Fruit fly (Drosophila melanogaster): ENCODE data around the gene CG7730.
A peak's percentile ranks its signal among the peaks of the same experiment; 100 is the strongest.

The CG7730 gene

DNA sequence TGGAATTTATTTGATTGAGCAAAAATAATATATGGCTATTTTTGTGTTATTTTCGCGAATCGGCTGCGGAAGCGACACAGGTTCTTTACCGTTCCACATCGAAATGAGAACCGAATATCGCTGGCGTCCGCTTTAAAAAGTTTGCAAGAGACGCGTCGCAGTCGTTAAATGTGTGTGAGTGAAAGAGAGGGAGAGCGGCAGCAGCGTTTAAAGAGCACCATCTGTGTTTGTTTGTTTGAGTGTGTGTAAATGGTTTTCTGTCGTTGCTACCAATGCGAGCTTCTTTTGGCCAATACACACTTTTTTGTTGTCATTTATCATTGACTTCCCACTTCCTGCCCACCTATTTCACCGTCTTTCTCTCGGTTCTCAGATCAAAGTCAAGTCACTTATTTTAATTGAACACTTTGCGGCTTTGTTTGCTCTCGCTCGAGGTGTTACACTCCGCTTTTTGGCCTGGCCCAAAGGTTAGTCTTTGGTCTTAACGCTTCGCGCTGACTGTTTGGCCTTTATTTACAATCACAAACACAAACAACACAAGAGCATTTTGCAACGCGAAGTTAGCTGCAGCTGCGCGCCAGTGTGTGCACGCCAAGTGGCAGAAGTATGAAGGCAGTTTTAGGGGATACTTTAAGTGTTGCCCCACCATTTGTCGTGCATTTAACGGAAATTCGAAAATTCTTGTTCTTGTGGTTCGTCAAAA lies 15.1 kb upstream of the CG7730 start, which contains the start of gene CG3764 (continued):
- peak; percentile 35 for TF ChIP-seq unc-4 (GFP tag; IDR thresholded peaks at IDR 0.05; ENCODE audit: partially characterized antibody)
- peak; percentile 28 for TF ChIP-seq CG6654 (GFP tag; optimal IDR thresholded peaks at IDR 0.05)
- TF ChIP-seq Nf-YB (GFP tag; optimal IDR thresholded peaks at IDR 0.05) = peak; percentile 65
- no peak for TF ChIP-seq CG10366 (GFP tag; IDR thresholded peaks at IDR 0.05)
- peak; percentile 66 for TF ChIP-seq CG8359 (GFP tag; optimal IDR thresholded peaks at IDR 0.05; ENCODE audit: borderline replicate concordance)
- peak; percentile 43 for TF ChIP-seq D19B (GFP tag; optimal IDR thresholded peaks at IDR 0.05)
- TF ChIP-seq gcm (GFP tag; optimal IDR thresholded peaks at IDR 0.05) = peak; percentile 74
- peak; percentile 56 for TF ChIP-seq CG10979 (tag; optimal IDR thresholded peaks at IDR 0.05)
- peak; percentile 91 for TF ChIP-seq CG17186 (GFP tag; optimal IDR thresholded peaks at IDR 0.05)
- TF ChIP-seq scrt (GFP tag; optimal IDR thresholded peaks at IDR 0.05) = peak; percentile 73
- peak; percentile 46; the same call in 1 of the 2 replicates for TF ChIP-seq sens-2 (GFP tag; IDR thresholded peaks at IDR 0.05)
- TF ChIP-seq CG14441 (GFP tag; IDR thresholded peaks at IDR 0.05) = peak; percentile 66
- TF ChIP-seq ftz-f1 (GFP tag; optimal IDR thresholded peaks at IDR 0.05) = peak; percentile 85
- TF ChIP-seq CG13296 (GFP tag; optimal IDR thresholded peaks at IDR 0.05) = peak; percentile 89
- TF ChIP-seq wor (GFP tag; IDR thresholded peaks at IDR 0.05) = no peak
- peak; percentile 81 for TF ChIP-seq BtbVII (GFP tag; optimal IDR thresholded peaks at IDR 0.05)
- TF ChIP-seq bsh (GFP tag; optimal IDR thresholded peaks at IDR 0.05) = peak; percentile 24 to 69
- no peak for TF ChIP-seq lov (optimal IDR thresholded peaks at IDR 0.05)
- TF ChIP-seq lov (GFP tag; IDR thresholded peaks at IDR 0.05) = peak; percentile 86
- TF ChIP-seq Ada2b (GFP tag; IDR thresholded peaks at IDR 0.05) = peak; percentile 37; the same call in 1 of the 2 replicates
- peak; percentile 54; the same call in 1 of the 2 replicates for TF ChIP-seq CG6689 (GFP tag; IDR thresholded peaks at IDR 0.05)
- TF ChIP-seq NFAT (GFP tag; IDR thresholded peaks at IDR 0.05) = 0 out of 2 replicates have a peak, but pooled peaks have one; percentile 6
- peak; percentile 98 for TF ChIP-seq CG3163 (GFP tag; optimal IDR thresholded peaks at IDR 0.05)
- peak; percentile 83 for TF ChIP-seq CG34422 (GFP tag; IDR thresholded peaks at IDR 0.05)
- TF ChIP-seq CG32532 (GFP tag; IDR thresholded peaks at IDR 0.05) = peak; percentile 50
- peak; percentile 75; the same call in 2 of the 3 replicates for TF ChIP-seq CG11456 (GFP tag; IDR thresholded peaks at IDR 0.05)
- TF ChIP-seq chif (GFP tag; optimal IDR thresholded peaks at IDR 0.05) = peak; percentile 42 to 59
- peak; percentile 34 for TF ChIP-seq CG14965 (GFP tag; optimal IDR thresholded peaks at IDR 0.05; ENCODE audit: borderline replicate concordance)
- TF ChIP-seq Atf-2 (GFP tag; optimal IDR thresholded peaks at IDR 0.05) = peak; percentile 52
- TF ChIP-seq Hr3 (GFP tag; optimal IDR thresholded peaks at IDR 0.05) = no peak
- TF ChIP-seq Atf3 (GFP tag; optimal IDR thresholded peaks at IDR 0.05) = peak; percentile 69
- peak; percentile 50; the same call in 2 of the 4 replicates for TF ChIP-seq Dll (GFP tag; IDR thresholded peaks at IDR 0.05; ENCODE audit: partially characterized antibody)
- TF ChIP-seq D (optimal IDR thresholded peaks at IDR 0.05) = peak; percentile 11
- TF ChIP-seq D (GFP tag; optimal IDR thresholded peaks at IDR 0.05) = peak; percentile 73
- TF ChIP-seq Dip3 (GFP tag; optimal IDR thresholded peaks at IDR 0.05) = peak; percentile 62
- peak; percentile 73 for TF ChIP-seq CG10147 (GFP tag; optimal IDR thresholded peaks at IDR 0.05)
- TF ChIP-seq ken (GFP tag; IDR thresholded peaks at IDR 0.05) = peak; percentile 82; the same call in 2 of the 3 replicates
- peak; percentile 79 for TF ChIP-seq Hey (tag; optimal IDR thresholded peaks at IDR 0.05)
- peak; percentile 66 for TF ChIP-seq bab2 (GFP tag; optimal IDR thresholded peaks at IDR 0.05)
- peak; percentile 82 for TF ChIP-seq Camta (GFP tag; optimal IDR thresholded peaks at IDR 0.05)
- no peak for TF ChIP-seq klu (GFP tag; IDR thresholded peaks at IDR 0.05)
- TF ChIP-seq Nf-YC (tag; optimal IDR thresholded peaks at IDR 0.05) = peak; percentile 78
- no peak for TF ChIP-seq yki (optimal IDR thresholded peaks at IDR 0.05)
- peak; percentile 55 for TF ChIP-seq CG9817 (tag; optimal IDR thresholded peaks at IDR 0.05)
- no peak for TF ChIP-seq CG15479 (GFP tag; optimal IDR thresholded peaks at IDR 0.05)
- TF ChIP-seq Sox100B (GFP tag; optimal IDR thresholded peaks at IDR 0.05) = no peak
- no peak for TF ChIP-seq Lim3 (GFP tag; IDR thresholded peaks at IDR 0.05)
- peak; percentile 97 for TF ChIP-seq pzg (GFP tag; optimal IDR thresholded peaks at IDR 0.05)
- no peak for TF ChIP-seq CG16779 (GFP tag; IDR thresholded peaks at IDR 0.05)
- peak; percentile 96 for TF ChIP-seq CG7987 (GFP tag; optimal IDR thresholded peaks at IDR 0.05)
